Worm (Caenorhabditis elegans): ENCODE data around the gene Y62F5A.9.

DNA sequence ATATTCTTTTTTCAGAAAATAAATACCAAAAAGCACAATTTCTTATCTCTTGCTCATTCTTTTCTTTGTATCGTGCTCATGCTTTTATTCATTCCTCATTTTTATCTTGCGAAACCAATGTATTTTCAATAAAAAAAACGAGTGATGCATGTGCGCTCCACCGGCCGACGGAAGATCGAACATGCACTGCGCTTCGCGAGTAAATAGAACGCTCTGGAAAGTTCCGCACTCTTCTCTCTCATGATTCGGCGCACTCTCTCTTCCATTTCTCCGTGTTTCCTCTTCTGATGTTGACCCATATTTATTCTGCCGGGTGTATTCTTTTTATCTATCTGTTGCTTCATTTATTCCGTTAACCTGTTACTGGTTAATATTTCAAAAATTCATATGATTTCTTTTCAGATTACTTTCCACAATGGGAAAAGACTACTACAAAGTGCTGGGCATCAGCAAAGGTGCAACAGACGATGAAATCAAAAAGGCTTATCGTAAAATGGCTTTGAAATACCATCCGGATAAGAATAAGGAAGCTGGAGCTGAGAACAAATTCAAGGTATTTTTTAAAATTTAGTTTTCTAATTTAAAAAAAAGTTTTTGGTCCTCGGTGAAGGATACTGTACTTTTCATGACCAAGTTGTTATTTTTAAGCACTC is 6.8 kb upstream of the Y62F5A.9 start, which contains the start of gene dnj-13:
- peak; percentile 77 for TF ChIP-seq rnt-1 (tag; optimal IDR thresholded peaks at IDR 0.05)
- peak; percentile 65 for TF ChIP-seq madf-2 (tag; optimal IDR thresholded peaks at IDR 0.05)
- no peak for TF ChIP-seq elt-4 (tag; optimal IDR thresholded peaks at IDR 0.05)
- TF ChIP-seq zip-5 (tag; optimal IDR thresholded peaks at IDR 0.05) = no peak
- peak; percentile 14 for TF ChIP-seq unc-86 (tag; optimal IDR thresholded peaks at IDR 0.05)
- no peak for TF ChIP-seq sox-4 (tag; optimal IDR thresholded peaks at IDR 0.05)
- TF ChIP-seq pat-9 (tag; optimal IDR thresholded peaks at IDR 0.05) = no peak
- no peak for TF ChIP-seq fkh-10 (GFP tag; optimal IDR thresholded peaks at IDR 0.05)
- no peak for TF ChIP-seq F13H6.1 (tag; optimal IDR thresholded peaks at IDR 0.05)
- no peak for TF ChIP-seq T23F11.4 (GFP tag; optimal IDR thresholded peaks at IDR 0.05)
- TF ChIP-seq nhr-232 (tag; optimal IDR thresholded peaks at IDR 0.05) = no peak
